Fruit fly (Drosophila melanogaster) Kc167 (cell line): ENCODE data around the gene tacc.

ENCODE experiments used
- Sin3A ChIP-seq: fragments of >200 bp; optimal IDR thresholded peaks from 2 replicates; lab custom pipeline; 2018; ENCODE audit warnings: missing external identifiers
- ttk ChIP-seq: sonication (Bioruptor generic); optimal IDR thresholded peaks from 2 replicates; lab custom pipeline; 2017; ENCODE audit warnings: missing external identifiers

DNA sequence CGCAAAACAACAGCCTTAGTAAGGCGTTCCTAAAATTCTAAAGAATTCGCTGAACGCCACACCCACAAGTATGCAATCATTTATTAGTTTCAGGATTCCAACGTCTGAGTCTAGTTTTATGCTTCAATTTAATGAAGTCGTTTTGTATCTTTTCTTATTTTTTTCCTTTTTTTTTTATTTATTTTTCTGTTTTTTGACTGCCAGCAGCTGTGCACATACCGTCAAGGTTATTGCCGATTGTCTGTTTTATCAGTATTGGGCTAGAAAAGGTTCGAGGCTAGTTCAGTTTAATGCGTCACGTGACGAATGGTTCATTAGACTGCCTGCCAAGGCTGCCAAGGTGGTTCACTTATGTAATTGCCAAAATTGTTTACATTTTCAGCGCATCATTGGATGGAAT is 12.5 kb upstream of the tacc start:
- TF ChIP-seq ttk (lab: Kevin White, UChicago): no peak
- no peak for TF ChIP-seq Sin3A
